Fruit fly (Drosophila melanogaster) whole organism, embryonic: ENCODE results near the gene CG33796.

Experiments
- CG13624 ChIP-seq: fragments of 200-800 bp; sonication (Bioruptor generic); optimal IDR thresholded peaks from 2 replicates; lab custom pipeline; 2016; ENCODE audit warnings: missing biosample characterization, missing genetic modification characterization
- CG14667 ChIP-seq: fragments of 200-800 bp; sonication (Bioruptor generic); IDR thresholded peaks from 2 replicates; pipeline ENCODE4 v1.3.6; 2022; ENCODE audit warnings: missing biosample characterization, missing genetic modification characterization
- CG14860 ChIP-seq: fragments of 200-800 bp; sonication (Bioruptor generic); IDR thresholded peaks from 3 replicates; pipeline ENCODE4 v1.3.6; 2022; ENCODE audit warnings: missing biosample characterization, missing genetic modification characterization; ENCODE audit not compliant: partially characterized antibody
- CG15269 ChIP-seq: fragments of 200-800 bp; sonication (Bioruptor generic); optimal IDR thresholded peaks from 2 replicates; lab custom pipeline; 2018; ENCODE audit warnings: missing biosample characterization, mild to moderate bottlenecking, missing genetic modification characterization, moderate library complexity
- CG15514 ChIP-seq: fragments of 200-800 bp; sonication (Bioruptor generic); optimal IDR thresholded peaks from 3 replicates; lab custom pipeline; 2017; ENCODE audit warnings: missing biosample characterization, missing genetic modification characterization, mild to moderate bottlenecking, moderate library complexity, missing genetic modification reagents
- CG15696 ChIP-seq: fragments of 200-800 bp; sonication (Bioruptor generic); optimal IDR thresholded peaks from 2 replicates; lab custom pipeline; 2019; ENCODE audit warnings: missing biosample characterization, mild to moderate bottlenecking, missing genetic modification characterization, moderate library complexity
- CG17328 ChIP-seq: fragments of 200-800 bp; sonication (Bioruptor generic); IDR thresholded peaks from 2 replicates; pipeline ENCODE4 v1.3.6; 2022; ENCODE audit warnings: missing biosample characterization, missing genetic modification characterization
- CG2712 ChIP-seq: fragments of 200-800 bp; optimal IDR thresholded peaks from 3 replicates; lab custom pipeline; 2019; ENCODE audit warnings: missing biosample characterization, mild to moderate bottlenecking, missing genetic modification characterization, moderate library complexity
- CG2875 ChIP-seq: fragments of 200-800 bp; sonication (Bioruptor generic); optimal IDR thresholded peaks from 2 replicates; lab custom pipeline; 2017; ENCODE audit warnings: missing biosample characterization, mild to moderate bottlenecking, missing genetic modification characterization, missing genetic modification reagents
- CG31224 ChIP-seq: fragments of 200-800 bp; sonication (Bioruptor generic); IDR thresholded peaks from 2 replicates; pipeline ENCODE4 v1.3.6; 2022; ENCODE audit warnings: missing biosample characterization, missing genetic modification characterization
- CG3995 ChIP-seq: fragments of 200-800 bp; sonication (Bioruptor generic); optimal IDR thresholded peaks from 3 replicates; lab custom pipeline; 2016; ENCODE audit warnings: missing biosample characterization, missing genetic modification characterization
- CG4707 ChIP-seq: fragments of 200-800 bp; sonication (Bioruptor generic); optimal IDR thresholded peaks from 2 replicates; lab custom pipeline; 2018; ENCODE audit warnings: missing biosample characterization, mild to moderate bottlenecking, missing genetic modification characterization, moderate library complexity
- CG5180 ChIP-seq: fragments of 200-800 bp; sonication (Bioruptor generic); optimal IDR thresholded peaks from 3 replicates; lab custom pipeline; 2017; ENCODE audit warnings: missing biosample characterization, missing genetic modification characterization, mild to moderate bottlenecking, moderate library complexity, missing genetic modification reagents
- CG8290 ChIP-seq, 3 experiments: fragments of 200-800 bp; sonication (Bioruptor generic); optimal IDR thresholded peaks; 2 replicates each; lab custom pipeline; 2016 to 2019; ENCODE audit warnings: missing biosample characterization in 3 of 3, missing genetic modification characterization in 3 of 3, mild to moderate bottlenecking in 2 of 3, moderate library complexity in 1 of 3
- CG8478 ChIP-seq: fragments of >200 bp; optimal IDR thresholded peaks from 2 replicates; lab custom pipeline; 2018
- Chrac-16 ChIP-seq: fragments of 200-800 bp; sonication (Bioruptor generic); optimal IDR thresholded peaks from 3 replicates; lab custom pipeline; 2016; ENCODE audit warnings: missing biosample characterization, missing genetic modification characterization
- CoRest ChIP-seq: fragments of 200-800 bp; sonication (Bioruptor generic); optimal IDR thresholded peaks from 3 replicates; lab custom pipeline; 2018; ENCODE audit warnings: missing biosample characterization, mild to moderate bottlenecking, missing genetic modification characterization, moderate library complexity
- Dek ChIP-seq: fragments of 200-800 bp; sonication (Bioruptor generic); optimal IDR thresholded peaks from 3 replicates; lab custom pipeline; 2019; ENCODE audit warnings: missing biosample characterization, mild to moderate bottlenecking, missing genetic modification characterization, moderate library complexity
- Fer1 ChIP-seq: fragments of 200-800 bp; sonication (Bioruptor generic); optimal IDR thresholded peaks from 2 replicates; lab custom pipeline; 2017; ENCODE audit warnings: missing biosample characterization, mild to moderate bottlenecking, missing genetic modification characterization
- GATAe ChIP-seq: fragments of 200-800 bp; sonication (Bioruptor generic); conservative IDR thresholded peaks from 2 replicates; pipeline ENCODE4 v1.3.6; 2022; ENCODE audit warnings: missing biosample characterization, missing genetic modification characterization
- Gsc ChIP-seq: fragments of 200-800 bp; sonication (Bioruptor generic); IDR thresholded peaks from 2 replicates; pipeline ENCODE4 v1.3.6; 2022; ENCODE audit warnings: missing biosample characterization, missing genetic modification characterization
- H2.0 ChIP-seq: fragments of 200-800 bp; sonication (Bioruptor generic); IDR thresholded peaks from 2 replicates; pipeline ENCODE4 v1.3.6; 2022; ENCODE audit warnings: missing biosample characterization, missing genetic modification characterization
- Hey ChIP-seq: fragments of 200-800 bp; sonication (Bioruptor generic); optimal IDR thresholded peaks from 3 replicates; lab custom pipeline; 2018; ENCODE audit warnings: missing biosample characterization, mild to moderate bottlenecking, missing genetic modification characterization
- MBD-R2 ChIP-seq: fragments of 200-800 bp; sonication (Bioruptor generic); IDR thresholded peaks from 2 replicates; pipeline ENCODE4 v1.3.6; 2022; ENCODE audit warnings: missing biosample characterization, missing genetic modification characterization
- MTF-1 ChIP-seq: fragments of 200-800 bp; sonication (Bioruptor generic); optimal IDR thresholded peaks from 2 replicates; lab custom pipeline; 2018; ENCODE audit warnings: missing biosample characterization, mild to moderate bottlenecking, missing genetic modification characterization, borderline replicate concordance
- Meics ChIP-seq: fragments of 200-800 bp; sonication (Bioruptor generic); optimal IDR thresholded peaks from 2 replicates; lab custom pipeline; 2017; ENCODE audit warnings: missing biosample characterization, mild to moderate bottlenecking, missing genetic modification characterization
- NC2α ChIP-seq: fragments of 200-800 bp; sonication (Bioruptor generic); optimal IDR thresholded peaks from 2 replicates; lab custom pipeline; 2016; ENCODE audit warnings: missing biosample characterization, missing genetic modification characterization
- Nf-YB ChIP-seq: fragments of 200-800 bp; sonication (Bioruptor generic); optimal IDR thresholded peaks from 3 replicates; lab custom pipeline; 2019; ENCODE audit warnings: missing biosample characterization, mild to moderate bottlenecking, missing genetic modification characterization, moderate library complexity
- NfI ChIP-seq: fragments of 200-800 bp; sonication (Bioruptor generic); optimal IDR thresholded peaks from 3 replicates; lab custom pipeline; 2018; ENCODE audit warnings: missing biosample characterization, mild to moderate bottlenecking, missing genetic modification characterization, moderate library complexity
- Optix ChIP-seq: fragments of 200-800 bp; sonication (Bioruptor generic); IDR thresholded peaks from 3 replicates; pipeline ENCODE4 v1.3.6; 2022; ENCODE audit warnings: missing biosample characterization, missing genetic modification characterization
- Pdp1 ChIP-seq, 2 experiments: fragments of 200-800 bp; sonication (Bioruptor generic); optimal IDR thresholded peaks; 3 replicates each; lab custom pipeline; 2016; ENCODE audit warnings: missing biosample characterization in 2 of 2, missing genetic modification characterization in 2 of 2, mild to moderate bottlenecking in 1 of 2, moderate library complexity in 1 of 2
- Ptx1 ChIP-seq: fragments of 200-800 bp; sonication (Bioruptor generic); IDR thresholded peaks from 2 replicates; pipeline ENCODE4 v1.3.6; 2022; ENCODE audit warnings: missing biosample characterization, missing genetic modification characterization
- TFAM ChIP-seq: fragments of 200-800 bp; sonication (Bioruptor generic); optimal IDR thresholded peaks from 2 replicates; lab custom pipeline; 2017; ENCODE audit warnings: missing biosample characterization, missing genetic modification characterization, inconsistent platforms
- Xbp1 ChIP-seq: fragments of 200-800 bp; sonication (Bioruptor generic); optimal IDR thresholded peaks from 3 replicates; lab custom pipeline; 2016; ENCODE audit warnings: missing biosample characterization, mild to moderate bottlenecking, missing genetic modification characterization
- ara ChIP-seq: fragments of 200-800 bp; sonication (Bioruptor generic); IDR thresholded peaks from 2 replicates; pipeline ENCODE4 v1.3.6; 2022; ENCODE audit warnings: missing biosample characterization, missing genetic modification characterization
- caup ChIP-seq: fragments of 200-800 bp; sonication (Bioruptor generic); optimal IDR thresholded peaks from 3 replicates; lab custom pipeline; 2017; ENCODE audit warnings: missing biosample characterization, mild to moderate bottlenecking, missing genetic modification characterization, moderate library complexity; ENCODE audit not compliant: severe bottlenecking
- crol ChIP-seq: fragments of 200-800 bp; sonication (Bioruptor generic); IDR thresholded peaks from 2 replicates; pipeline ENCODE4 v1.3.6; 2022; ENCODE audit warnings: missing biosample characterization, missing genetic modification characterization
- dan ChIP-seq: fragments of 200-800 bp; sonication (Bioruptor generic); IDR thresholded peaks from 2 replicates; pipeline ENCODE4 v1.3.6; 2022; ENCODE audit warnings: missing biosample characterization, missing genetic modification characterization
- dpn ChIP-seq, 2 experiments: fragments of 200-800 bp; sonication (Bioruptor generic); optimal IDR thresholded peaks; 3 replicates each; lab custom pipeline; 2016; ENCODE audit warnings: missing biosample characterization in 2 of 2, missing genetic modification characterization in 2 of 2
- emc ChIP-seq: fragments of 200-800 bp; sonication (Bioruptor generic); optimal IDR thresholded peaks from 2 replicates; lab custom pipeline; 2016; ENCODE audit warnings: missing biosample characterization, missing genetic modification characterization
- exex ChIP-seq: fragments of 200-800 bp; sonication (Bioruptor generic); optimal IDR thresholded peaks from 4 replicates; lab custom pipeline; 2018; ENCODE audit warnings: missing biosample characterization, mild to moderate bottlenecking, missing genetic modification characterization, moderate library complexity
- fd3F ChIP-seq: fragments of 200-800 bp; sonication (Bioruptor generic); optimal IDR thresholded peaks from 2 replicates; lab custom pipeline; 2018; ENCODE audit warnings: missing biosample characterization, mild to moderate bottlenecking, missing genetic modification characterization, moderate library complexity
- ftz-f1 ChIP-seq: fragments of 200-800 bp; sonication (Bioruptor generic); optimal IDR thresholded peaks from 2 replicates; lab custom pipeline; 2016; ENCODE audit warnings: missing biosample characterization, missing genetic modification characterization
- gcm ChIP-seq: fragments of 200-800 bp; sonication (Bioruptor generic); optimal IDR thresholded peaks from 2 replicates; lab custom pipeline; 2019; ENCODE audit warnings: missing biosample characterization, mild to moderate bottlenecking, missing genetic modification characterization, moderate library complexity
- gsb-n ChIP-seq: fragments of 200-800 bp; sonication (Bioruptor generic); optimal IDR thresholded peaks from 3 replicates; lab custom pipeline; 2018; ENCODE audit warnings: missing biosample characterization, mild to moderate bottlenecking, missing genetic modification characterization
- pho ChIP-seq: fragments of 200-800 bp; sonication (Bioruptor generic); optimal IDR thresholded peaks from 2 replicates; lab custom pipeline; 2016; ENCODE audit warnings: missing biosample characterization, missing genetic modification characterization
- pita ChIP-seq: fragments of 200-800 bp; sonication (Bioruptor generic); optimal IDR thresholded peaks from 2 replicates; lab custom pipeline; 2017; ENCODE audit warnings: missing biosample characterization, mild to moderate bottlenecking, missing genetic modification characterization
- schlank ChIP-seq: fragments of 200-800 bp; sonication (Bioruptor generic); optimal IDR thresholded peaks from 2 replicates; lab custom pipeline; 2018; ENCODE audit warnings: missing biosample characterization, mild to moderate bottlenecking, missing genetic modification characterization
- sens ChIP-seq: fragments of 200-800 bp; sonication (Bioruptor generic); peaks from one replicate; lab custom pipeline; 2016; ENCODE audit warnings: missing biosample characterization, missing genetic modification characterization
- shn ChIP-seq: fragments of 200-800 bp; sonication (Bioruptor generic); optimal IDR thresholded peaks from 3 replicates; lab custom pipeline; 2016; ENCODE audit warnings: missing biosample characterization, missing genetic modification characterization
- unpg ChIP-seq: fragments of 200-800 bp; sonication (Bioruptor generic); optimal IDR thresholded peaks from 3 replicates; lab custom pipeline; 2018; ENCODE audit warnings: missing biosample characterization, mild to moderate bottlenecking, missing genetic modification characterization, moderate library complexity

The CG33796 gene

DNA sequence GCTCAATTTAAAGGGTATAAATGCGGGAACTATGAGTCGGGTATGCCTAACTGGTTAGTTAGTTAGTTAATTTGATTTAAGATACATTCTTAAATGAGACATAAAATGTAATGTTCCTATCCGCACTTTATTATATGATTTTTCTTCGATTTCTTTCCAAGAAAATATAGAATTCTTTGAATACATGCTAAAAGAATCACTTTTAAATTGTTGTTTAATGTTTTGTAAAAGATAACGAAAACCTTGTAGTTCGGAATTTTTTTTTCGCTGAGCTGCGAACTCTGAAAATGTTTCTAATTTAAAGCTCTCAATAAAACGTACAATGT, 9.9 kb downstream of the CG33796 start (continued):
- TF ChIP-seq NC2α (no peak), Gsc (GFP tag; lab: Robert Waterston, UW) (no peak), CG3995 (no peak), Pdp1 (GFP tag; optimal IDR thresholded peaks at IDR 0.05; lab: Kevin White, UChicago) (peak in 1 of 2 experiments; percentile 7), caup (GFP tag; lab: Kevin White, UChicago) (peak; percentile 35), CG4707 (no peak), Hey (tag; lab: Kevin White, UChicago) (no peak), Dek (tag; lab: Kevin White, UChicago) (no peak), Optix (GFP tag; lab: Robert Waterston, UW) (no peak), sens (GFP tag; lab: Kevin White, UChicago) (peak; percentile 65), gsb-n (tag; lab: Kevin White, UChicago) (no peak), CG8290 (GFP tag; optimal IDR thresholded peaks at IDR 0.05; lab: Kevin White, UChicago) (no peak), CG8290 (tag; optimal IDR thresholded peaks at IDR 0.05; lab: Kevin White, UChicago) (peak in 1 of 2 experiments; percentile 16), dan (no peak), CG2712 (tag; lab: Kevin White, UChicago) (no peak), ftz-f1 (GFP tag; lab: Kevin White, UChicago) (no peak), CG14667 (GFP tag; lab: Robert Waterston, UW) (no peak), CG15514 (peak; percentile 1), MBD-R2 (GFP tag; lab: Robert Waterston, UW) (no peak), pho (GFP tag; lab: Kevin White, UChicago) (peak; percentile 27), CG31224 (no peak), CoRest (tag; lab: Kevin White, UChicago) (peak; percentile 25), Nf-YB (no peak), TFAM (no peak), H2.0 (GFP tag; lab: Robert Waterston, UW) (no peak), Meics (GFP tag; lab: Kevin White, UChicago) (peak; percentile 34), CG15269 (tag; lab: Kevin White, UChicago) (peak; percentile 18), CG8478 (lab: Kevin White, UChicago) (no peak), exex (tag; lab: Kevin White, UChicago) (peak; percentile 5), crol (GFP tag; lab: Robert Waterston, UW) (no peak), CG13624 (GFP tag; lab: Kevin White, UChicago) (no peak), CG14860 (GFP tag; lab: Robert Waterston, UW) (no peak), schlank (peak; percentile 21), NfI (GFP tag; lab: Kevin White, UChicago) (no peak), unpg (GFP tag; lab: Kevin White, UChicago) (no peak), ara (GFP tag; lab: Robert Waterston, UW) (no peak), MTF-1 (GFP tag; lab: Kevin White, UChicago) (no peak), emc (GFP tag; lab: Kevin White, UChicago) (no peak), CG17328 (no peak), CG2875 (no peak), CG5180 (no peak), shn (GFP tag; lab: Kevin White, UChicago) (no peak), Xbp1 (GFP tag; lab: Kevin White, UChicago) (no peak), Chrac-16 (no peak), GATAe (GFP tag; lab: Robert Waterston, UW) (no peak), CG15696 (no peak), Fer1 (GFP tag; lab: Kevin White, UChicago) (no peak), gcm (GFP tag; lab: Kevin White, UChicago) (no peak), Ptx1 (GFP tag; lab: Robert Waterston, UW) (no peak), pita (no peak), fd3F (GFP tag; lab: Kevin White, UChicago) (peak; percentile 33), dpn (GFP tag; optimal IDR thresholded peaks at IDR 0.05; lab: Kevin White, UChicago) (peak in 1 of 2 experiments; percentile 3)
